Worm (Caenorhabditis elegans) whole organism, L4/young adult: Measurements from ENCODE around the gene atg-10.

ENCODE experiments used
- W03F9.2 ChIP-seq: fragments of 150-350 bp; optimal IDR thresholded peaks from 2 replicates; lab custom pipeline; 2014; ENCODE audit warnings: missing biosample characterization, missing genetic modification characterization
- him-1 ChIP-seq: sonication (generic microtip); optimal IDR thresholded peaks from 2 replicates; lab custom pipeline; 2016; ENCODE audit warnings: missing genotype, missing genetic modification reagents, missing genetic modification characterization, missing compliant biosample characterization

DNA sequence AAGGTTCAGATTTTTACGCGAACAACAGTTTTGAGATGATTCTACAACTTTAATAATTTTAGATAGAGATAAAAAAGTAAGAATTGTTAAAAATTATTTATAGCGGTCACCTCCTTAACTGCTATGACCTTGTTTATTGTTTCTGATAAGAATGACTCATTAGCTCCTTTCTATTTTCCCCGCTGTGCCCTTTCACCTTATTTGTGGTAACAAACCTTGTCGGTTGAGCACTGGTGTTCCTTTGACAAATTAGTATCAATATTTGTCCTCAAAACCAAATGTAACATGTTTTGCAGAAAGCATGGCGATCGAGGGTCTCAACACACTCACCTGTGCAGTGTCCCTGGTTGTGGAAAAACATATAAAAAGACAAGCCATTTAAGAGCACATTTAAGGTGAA, 32.3 kb upstream of the atg-10 start:
- no peak for TF ChIP-seq him-1 (tag; lab: Kevin White, UChicago)
- TF ChIP-seq W03F9.2 (tag; lab: Kevin White, UChicago): no peak
